Fruit fly (Drosophila melanogaster) whole organism, embryonic: ENCODE measurements around the gene CG5262.
A peak's percentile ranks its signal among the peaks of the same experiment; 100 is the strongest.

ENCODE experiments used
- Asciz ChIP-seq: fragments of 200-800 bp; sonication (Bioruptor generic); optimal IDR thresholded peaks from 2 replicates; lab custom pipeline; 2017; ENCODE audit warnings: missing biosample characterization, mild to moderate bottlenecking, missing genetic modification characterization, missing genetic modification reagents
- CG10209 ChIP-seq: fragments of 200-800 bp; sonication (Bioruptor generic); optimal IDR thresholded peaks from 3 replicates; lab custom pipeline; 2017; ENCODE audit warnings: missing biosample characterization, mild to moderate bottlenecking, missing genetic modification characterization, missing genetic modification reagents
- CG10267 ChIP-seq: fragments of 200-800 bp; sonication (Bioruptor generic); optimal IDR thresholded peaks from 2 replicates; lab custom pipeline; 2018; ENCODE audit warnings: missing biosample characterization, mild to moderate bottlenecking, missing genetic modification characterization, moderate library complexity
- CG11696 ChIP-seq: fragments of 200-800 bp; sonication (Bioruptor generic); IDR thresholded peaks from 2 replicates; pipeline ENCODE4 v1.3.6; 2022; ENCODE audit warnings: missing biosample characterization, missing genetic modification characterization
- CG12659 ChIP-seq: fragments of 200-800 bp; sonication (Bioruptor generic); optimal IDR thresholded peaks from 3 replicates; lab custom pipeline; 2017; ENCODE audit warnings: mild to moderate bottlenecking, missing biosample characterization, missing genetic modification reagents, missing genetic modification characterization
- CG15514 ChIP-seq: fragments of 200-800 bp; sonication (Bioruptor generic); optimal IDR thresholded peaks from 3 replicates; lab custom pipeline; 2017; ENCODE audit warnings: missing biosample characterization, missing genetic modification characterization, mild to moderate bottlenecking, moderate library complexity, missing genetic modification reagents
- CG15696 ChIP-seq: fragments of 200-800 bp; sonication (Bioruptor generic); optimal IDR thresholded peaks from 2 replicates; lab custom pipeline; 2019; ENCODE audit warnings: missing biosample characterization, mild to moderate bottlenecking, missing genetic modification characterization, moderate library complexity
- CG1832 ChIP-seq: fragments of 200-800 bp; sonication (Bioruptor generic); optimal IDR thresholded peaks from 2 replicates; lab custom pipeline; 2017; ENCODE audit warnings: missing biosample characterization, mild to moderate bottlenecking, missing genetic modification characterization, inconsistent platforms
- CG32532 ChIP-seq: fragments of 200-800 bp; sonication (Bioruptor generic); IDR thresholded peaks from 2 replicates; pipeline ENCODE4 v1.3.6; 2022; ENCODE audit warnings: missing biosample characterization, missing genetic modification characterization
- CG4730 ChIP-seq: fragments of 200-800 bp; sonication (Bioruptor generic); IDR thresholded peaks from 2 replicates; pipeline ENCODE4 v1.3.6; 2022; ENCODE audit warnings: missing biosample characterization, missing genetic modification characterization
- CG7372 ChIP-seq: fragments of 200-800 bp; sonication (Bioruptor generic); IDR thresholded peaks from 2 replicates; pipeline ENCODE4 v1.3.6; 2022; ENCODE audit warnings: missing biosample characterization, missing genetic modification characterization
- CG7786 ChIP-seq: fragments of 200-800 bp; sonication (Bioruptor generic); optimal IDR thresholded peaks from 2 replicates; lab custom pipeline; 2016; ENCODE audit warnings: missing biosample characterization, missing genetic modification characterization
- CG8478 ChIP-seq: fragments of >200 bp; optimal IDR thresholded peaks from 2 replicates; lab custom pipeline; 2018
- CG8765 ChIP-seq: fragments of 200-800 bp; sonication (Bioruptor generic); IDR thresholded peaks from 2 replicates; pipeline ENCODE4 v1.3.6; 2022; ENCODE audit warnings: missing biosample characterization, missing genetic modification characterization
- CG9797 ChIP-seq: fragments of 200-800 bp; sonication (Bioruptor generic); optimal IDR thresholded peaks from 3 replicates; lab custom pipeline; 2018; ENCODE audit warnings: missing biosample characterization, mild to moderate bottlenecking, missing genetic modification characterization
- CG9876 ChIP-seq: fragments of 200-800 bp; sonication (Bioruptor generic); optimal IDR thresholded peaks from 2 replicates; lab custom pipeline; 2016; ENCODE audit warnings: missing biosample characterization, missing genetic modification characterization
- Dek ChIP-seq: fragments of 200-800 bp; sonication (Bioruptor generic); optimal IDR thresholded peaks from 3 replicates; lab custom pipeline; 2019; ENCODE audit warnings: missing biosample characterization, mild to moderate bottlenecking, missing genetic modification characterization, moderate library complexity
- Dip3 ChIP-seq: fragments of 200-800 bp; sonication (Bioruptor generic); optimal IDR thresholded peaks from 3 replicates; lab custom pipeline; 2016; ENCODE audit warnings: missing biosample characterization, missing genetic modification characterization
- Dll ChIP-seq: fragments of 200-800 bp; sonication (Bioruptor generic); IDR thresholded peaks from 4 replicates; pipeline ENCODE4 v1.3.6; 2022; ENCODE audit warnings: missing biosample characterization, missing genetic modification characterization; ENCODE audit not compliant: partially characterized antibody
- Dp ChIP-seq: fragments of 200-800 bp; sonication (Bioruptor generic); optimal IDR thresholded peaks from 2 replicates; lab custom pipeline; 2018; ENCODE audit warnings: missing biosample characterization, mild to moderate bottlenecking, missing genetic modification characterization, moderate library complexity
- Dref ChIP-seq: fragments of 200-800 bp; sonication (Bioruptor generic); IDR thresholded peaks from 2 replicates; pipeline ENCODE4 v1.3.6; 2022; ENCODE audit warnings: missing biosample characterization, missing genetic modification characterization
- E2f2 ChIP-seq: fragments of 200-800 bp; sonication (Bioruptor generic); IDR thresholded peaks from 2 replicates; pipeline ENCODE4 v1.3.6; 2022; ENCODE audit warnings: missing biosample characterization, missing genetic modification characterization
- Elba2 ChIP-seq: fragments of 200-800 bp; sonication (Bioruptor generic); optimal IDR thresholded peaks from 3 replicates; lab custom pipeline; 2016; ENCODE audit warnings: missing biosample characterization, missing genetic modification characterization
- H2.0 ChIP-seq: fragments of 200-800 bp; sonication (Bioruptor generic); IDR thresholded peaks from 2 replicates; pipeline ENCODE4 v1.3.6; 2022; ENCODE audit warnings: missing biosample characterization, missing genetic modification characterization
- Hey ChIP-seq: fragments of 200-800 bp; sonication (Bioruptor generic); optimal IDR thresholded peaks from 3 replicates; lab custom pipeline; 2018; ENCODE audit warnings: missing biosample characterization, mild to moderate bottlenecking, missing genetic modification characterization
- MBD-R2 ChIP-seq: fragments of 200-800 bp; sonication (Bioruptor generic); IDR thresholded peaks from 2 replicates; pipeline ENCODE4 v1.3.6; 2022; ENCODE audit warnings: missing biosample characterization, missing genetic modification characterization
- NfI ChIP-seq: fragments of 200-800 bp; sonication (Bioruptor generic); optimal IDR thresholded peaks from 3 replicates; lab custom pipeline; 2018; ENCODE audit warnings: missing biosample characterization, mild to moderate bottlenecking, missing genetic modification characterization, moderate library complexity
- TFAM ChIP-seq: fragments of 200-800 bp; sonication (Bioruptor generic); optimal IDR thresholded peaks from 2 replicates; lab custom pipeline; 2017; ENCODE audit warnings: missing biosample characterization, missing genetic modification characterization, inconsistent platforms
- Trl ChIP-seq, 3 experiments: fragments of >200 bp in 2 of 3; fragments of 200-800 bp in 1 of 3; sonication (Bioruptor generic) in 1 of 3; optimal IDR thresholded peaks; 2 replicates in 1 of 3; 3 replicates in 2 of 3; lab custom pipeline; 2016 to 2017; ENCODE audit warnings: missing biosample characterization in 1 of 3, missing genetic modification characterization in 1 of 3
- YL-1 ChIP-seq: fragments of 200-800 bp; sonication (Bioruptor generic); optimal IDR thresholded peaks from 3 replicates; lab custom pipeline; 2017; ENCODE audit warnings: missing biosample characterization, mild to moderate bottlenecking, missing genetic modification characterization
- bbx ChIP-seq: fragments of 200-800 bp; sonication (Bioruptor generic); IDR thresholded peaks from 2 replicates; pipeline ENCODE4 v1.3.6; 2022; ENCODE audit warnings: missing biosample characterization, missing genetic modification characterization; ENCODE audit not compliant: partially characterized antibody
- cad ChIP-seq: fragments of >200 bp; optimal IDR thresholded peaks from 2 replicates; lab custom pipeline; 2017; ENCODE audit warnings: missing biosample characterization, missing genetic modification characterization
- chinmo ChIP-seq: fragments of 200-800 bp; sonication (Bioruptor generic); IDR thresholded peaks from 4 replicates; pipeline ENCODE4 v1.3.6; 2022; ENCODE audit warnings: missing biosample characterization, missing genetic modification characterization; ENCODE audit not compliant: partially characterized antibody
- crp ChIP-seq, 2 experiments: fragments of 200-800 bp; sonication (Bioruptor generic); optimal IDR thresholded peaks; 2 replicates in 1 of 2; 3 replicates in 1 of 2; lab custom pipeline; 2017; ENCODE audit warnings: missing biosample characterization in 2 of 2, missing genetic modification characterization in 2 of 2, mild to moderate bottlenecking in 1 of 2, moderate library complexity in 1 of 2
- dimm ChIP-seq: fragments of 200-800 bp; sonication (Bioruptor generic); IDR thresholded peaks from 2 replicates; pipeline ENCODE4 v1.3.6; 2022; ENCODE audit warnings: missing biosample characterization, missing genetic modification characterization
- dpn ChIP-seq, 2 experiments: fragments of 200-800 bp; sonication (Bioruptor generic); optimal IDR thresholded peaks; 3 replicates each; lab custom pipeline; 2016; ENCODE audit warnings: missing biosample characterization in 2 of 2, missing genetic modification characterization in 2 of 2
- fd64A ChIP-seq: fragments of 200-800 bp; sonication (Bioruptor generic); optimal IDR thresholded peaks from 3 replicates; lab custom pipeline; 2018; ENCODE audit warnings: missing biosample characterization, mild to moderate bottlenecking, missing genetic modification characterization
- gfzf ChIP-seq: fragments of 200-800 bp; sonication (Bioruptor generic); optimal IDR thresholded peaks from 2 replicates; lab custom pipeline; 2016; ENCODE audit warnings: missing biosample characterization, mild to moderate bottlenecking, missing genetic modification characterization, moderate library complexity
- grn ChIP-seq: fragments of 200-800 bp; sonication (Bioruptor generic); optimal IDR thresholded peaks from 3 replicates; lab custom pipeline; 2017; ENCODE audit warnings: missing biosample characterization, missing genetic modification characterization
- h ChIP-seq: fragments of >200 bp; optimal IDR thresholded peaks from 2 replicates; lab custom pipeline; 2017
- hbn ChIP-seq: fragments of 200-800 bp; sonication (Bioruptor generic); IDR thresholded peaks from 2 replicates; pipeline ENCODE4 v1.3.6; 2022; ENCODE audit warnings: missing biosample characterization, missing genetic modification characterization; ENCODE audit not compliant: partially characterized antibody
- knrl ChIP-seq: fragments of 200-800 bp; sonication (Bioruptor generic); IDR thresholded peaks from 3 replicates; pipeline ENCODE4 v1.3.6; 2022; ENCODE audit warnings: missing biosample characterization, missing genetic modification characterization; ENCODE audit not compliant: partially characterized antibody
- luna ChIP-seq: fragments of 200-800 bp; sonication (Bioruptor generic); optimal IDR thresholded peaks from 2 replicates; lab custom pipeline; 2016; ENCODE audit warnings: missing biosample characterization, missing genetic modification characterization
- pan ChIP-seq, 4 experiments: fragments of >200 bp in 3 of 4; fragments of 200-800 bp in 1 of 4; sonication (Bioruptor generic) in 1 of 4; optimal IDR thresholded peaks in 3 of 4; IDR thresholded peaks in 1 of 4; 2 replicates each; pipeline versions ENCODE4 v1.3.6 to Lab custom; 2017 to 2022; ENCODE audit warnings: missing biosample characterization in 2 of 4, missing genetic modification characterization in 2 of 4, mixed read lengths in 1 of 4
- prd ChIP-seq, 3 experiments: fragments of >200 bp in 2 of 3; fragments of 200-800 bp in 1 of 3; sonication (Bioruptor generic) in 1 of 3; optimal IDR thresholded peaks in 2 of 3; IDR thresholded peaks in 1 of 3; 2 replicates in 2 of 3; 3 replicates in 1 of 3; pipeline versions ENCODE4 v1.3.6 to Lab custom; 2017 to 2022; ENCODE audit warnings: missing biosample characterization in 1 of 3, missing genetic modification characterization in 1 of 3
- scrt ChIP-seq: fragments of 200-800 bp; sonication (Bioruptor generic); optimal IDR thresholded peaks from 2 replicates; lab custom pipeline; 2018; ENCODE audit warnings: missing biosample characterization, mild to moderate bottlenecking, missing genetic modification characterization, moderate library complexity
- sima ChIP-seq: fragments of 200-800 bp; sonication (Bioruptor generic); optimal IDR thresholded peaks from 2 replicates; lab custom pipeline; 2016; ENCODE audit warnings: missing biosample characterization, missing genetic modification characterization
- sqz ChIP-seq: fragments of 200-800 bp; sonication (Bioruptor generic); optimal IDR thresholded peaks from 3 replicates; lab custom pipeline; 2018; ENCODE audit warnings: missing biosample characterization, mild to moderate bottlenecking, missing genetic modification characterization
- sug ChIP-seq: fragments of 200-800 bp; optimal IDR thresholded peaks from 2 replicates; lab custom pipeline; 2019; ENCODE audit warnings: missing biosample characterization, mild to moderate bottlenecking, missing genetic modification characterization, moderate library complexity
- z ChIP-seq: fragments of 200-800 bp; sonication (Bioruptor generic); IDR thresholded peaks from 3 replicates; pipeline ENCODE4 v1.3.6; 2022; ENCODE audit warnings: missing biosample characterization, missing genetic modification characterization

CG5262 gene

dm6 chr3L:20430182-20430581 is at the start of gene CG5262 (continued):
- TF ChIP-seq Dp (GFP tag; lab: Kevin White, UChicago) (peak; percentile 90), crp (GFP tag; optimal IDR thresholded peaks at IDR 0.05; lab: Kevin White, UChicago) (peak in 1 of 2 experiments; percentile 69), bbx (GFP tag; lab: Robert Waterston, UW) (peak; percentile 37), scrt (no peak), CG8478 (lab: Kevin White, UChicago) (no peak), Dref (GFP tag; lab: Robert Waterston, UW) (peak; percentile 43; the same call in 1 of the 2 replicates), dpn (GFP tag; optimal IDR thresholded peaks at IDR 0.05; lab: Kevin White, UChicago) (no peak), CG15514 (GFP tag; lab: Kevin White, UChicago) (peak; percentile 44), CG7786 (GFP tag; lab: Kevin White, UChicago) (no peak), Elba2 (GFP tag; lab: Kevin White, UChicago) (peak; percentile 82), hbn (peak; percentile 15; the same call in 1 of the 2 replicates), cad (GFP tag; lab: Kevin White, UChicago) (no peak), h (lab: Kevin White, UChicago) (no peak), MBD-R2 (GFP tag; lab: Robert Waterston, UW) (peak; percentile 64), CG1832 (GFP tag; lab: Kevin White, UChicago) (no peak), CG10267 (tag; lab: Kevin White, UChicago) (peak; percentile 44), Dek (tag; lab: Kevin White, UChicago) (no peak), gfzf (peak; percentile 91), CG9797 (peak; percentile 75), CG15696 (no peak), CG12659 (GFP tag; lab: Kevin White, UChicago) (peak; percentile 21), NfI (no peak)

DNA sequence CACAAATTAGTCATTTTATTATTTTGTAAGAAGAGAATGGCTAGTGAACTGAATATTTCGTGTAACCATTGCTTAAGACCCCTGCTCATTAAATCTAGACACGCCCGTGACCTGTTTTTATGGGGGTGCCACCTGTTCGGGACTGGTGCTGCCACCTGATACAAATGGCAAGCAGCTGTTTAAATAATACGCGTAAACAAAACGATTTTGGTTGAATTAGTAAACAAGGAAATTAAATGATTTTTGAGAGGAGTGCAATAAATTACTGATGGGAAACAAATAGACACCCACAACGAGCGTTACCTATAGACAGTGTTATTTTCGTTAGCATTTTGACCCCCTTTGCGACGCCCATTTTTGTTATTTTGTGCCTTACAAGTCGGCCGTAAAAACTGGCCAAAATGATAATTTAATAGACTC is 44.5 kb upstream of the CG5262 start:
- TF ChIP-seq grn (GFP tag; lab: Kevin White, UChicago) (peak; percentile 22), dimm (GFP tag; lab: Robert Waterston, UW) (no peak), sima (GFP tag; lab: Kevin White, UChicago) (peak; percentile 59), CG11696 (no peak), CG9876 (GFP tag; lab: Kevin White, UChicago) (peak; percentile 82), Trl (optimal IDR thresholded peaks at IDR 0.05; lab: Kevin White, UChicago) (no peak), Trl (GFP tag; optimal IDR thresholded peaks at IDR 0.05; lab: Kevin White, UChicago) (peak; percentile 90), chinmo (GFP tag; lab: Robert Waterston, UW) (no peak), luna (peak; percentile 87), Hey (tag; lab: Kevin White, UChicago) (peak; percentile 37), CG4730 (GFP tag; lab: Robert Waterston, UW) (no peak), TFAM (peak; percentile 19), Dll (GFP tag; lab: Robert Waterston, UW) (no peak), E2f2 (GFP tag; lab: Robert Waterston, UW) (no peak), pan (optimal IDR thresholded peaks at IDR 0.05; lab: Kevin White, UChicago) (no peak), pan (GFP tag; optimal IDR thresholded peaks at IDR 0.05 in 1 of 2, IDR thresholded peaks at IDR 0.05 in 1 of 2) (no peak), Dip3 (peak; percentile 88), fd64A (GFP tag; lab: Kevin White, UChicago) (peak; percentile 41), H2.0 (GFP tag; lab: Robert Waterston, UW) (no peak), CG7372 (GFP tag; lab: Robert Waterston, UW) (no peak), CG32532 (GFP tag; lab: Robert Waterston, UW) (no peak), CG8765 (no peak), sqz (peak; percentile 84), knrl (GFP tag; lab: Robert Waterston, UW) (no peak), sug (peak; percentile 86), YL-1 (GFP tag; lab: Kevin White, UChicago) (peak; percentile 68), Asciz (GFP tag; lab: Kevin White, UChicago) (peak; percentile 71), z (no peak), CG10209 (GFP tag; lab: Kevin White, UChicago) (peak; percentile 83), prd (optimal IDR thresholded peaks at IDR 0.05; lab: Kevin White, UChicago) (no peak), prd (GFP tag; IDR thresholded peaks at IDR 0.05; lab: Robert Waterston, UW) (no peak)
